Fruit fly (Drosophila melanogaster) Kc167 (cell line): ENCODE data around the gene Wnk.

Experiments
- Myc ChIP-seq: fragments of >200 bp; optimal IDR thresholded peaks from 2 replicates; lab custom pipeline; 2017; ENCODE audit warnings: missing external identifiers
- Sin3A ChIP-seq: fragments of >200 bp; optimal IDR thresholded peaks from 2 replicates; lab custom pipeline; 2018; ENCODE audit warnings: missing external identifiers
- h ChIP-seq: fragments of >200 bp; optimal IDR thresholded peaks from 3 replicates; lab custom pipeline; 2018; ENCODE audit warnings: missing external identifiers
- psq ChIP-seq: fragments of >200 bp; optimal IDR thresholded peaks from 2 replicates; lab custom pipeline; 2017; ENCODE audit warnings: missing external identifiers
- ttk ChIP-seq: sonication (Bioruptor generic); optimal IDR thresholded peaks from 2 replicates; lab custom pipeline; 2017; ENCODE audit warnings: missing external identifiers

dm6 chr3L:21554752-21555151 lies at the start of gene Wnk:
- TF ChIP-seq psq (lab: Kevin White, UChicago): no peak
- TF ChIP-seq h (lab: Kevin White, UChicago): no peak
- TF ChIP-seq Sin3A (lab: Kevin White, UChicago): no peak
- no peak for TF ChIP-seq Myc (lab: Kevin White, UChicago)
- no peak for TF ChIP-seq ttk
